Fruit fly (Drosophila melanogaster) whole organism, embryonic: ENCODE data around the gene Cipc.

Experiments used
- Atf-2 ChIP-seq: fragments of 200-800 bp; sonication (Bioruptor generic); optimal IDR thresholded peaks from 2 replicates; lab custom pipeline; 2016; ENCODE audit warnings: missing biosample characterization, missing genetic modification characterization
- Awh ChIP-seq: fragments of 200-800 bp; sonication (Bioruptor generic); IDR thresholded peaks from 2 replicates; pipeline ENCODE4, ENCODE4 v1.3.6; 2022; ENCODE audit warnings: missing biosample characterization, missing genetic modification characterization
- B-H2 ChIP-seq: fragments of 200-800 bp; sonication (Bioruptor generic); optimal IDR thresholded peaks from 2 replicates; lab custom pipeline; 2018; ENCODE audit warnings: missing biosample characterization, mild to moderate bottlenecking, missing genetic modification characterization
- CG10147 ChIP-seq: fragments of 200-800 bp; sonication (Bioruptor generic); optimal IDR thresholded peaks from 2 replicates; lab custom pipeline; 2019; ENCODE audit warnings: missing biosample characterization, mild to moderate bottlenecking, missing genetic modification characterization, moderate library complexity
- CG10274 ChIP-seq: fragments of 200-800 bp; sonication (Bioruptor generic); optimal IDR thresholded peaks from 3 replicates; lab custom pipeline; 2017; ENCODE audit warnings: missing biosample characterization, mild to moderate bottlenecking, missing genetic modification characterization
- CG10321 ChIP-seq: fragments of 200-800 bp; sonication (Bioruptor generic); IDR thresholded peaks from 2 replicates; pipeline ENCODE4 v1.3.6; 2022; ENCODE audit warnings: missing biosample characterization, missing genetic modification characterization
- CG11504 ChIP-seq: fragments of 200-800 bp; sonication (Bioruptor generic); optimal IDR thresholded peaks from 3 replicates; lab custom pipeline; 2019; ENCODE audit warnings: missing biosample characterization, mild to moderate bottlenecking, missing genetic modification characterization, moderate library complexity
- CG14441 ChIP-seq: fragments of 200-800 bp; sonication (Bioruptor generic); IDR thresholded peaks from 2 replicates; pipeline ENCODE4 v1.3.6; 2022; ENCODE audit warnings: missing biosample characterization, missing genetic modification characterization
- CG15479 ChIP-seq: fragments of 200-800 bp; sonication (Bioruptor generic); optimal IDR thresholded peaks from 3 replicates; lab custom pipeline; 2019; ENCODE audit warnings: missing biosample characterization, mild to moderate bottlenecking, missing genetic modification characterization, moderate library complexity
- CG16813 ChIP-seq: fragments of 200-800 bp; sonication (Bioruptor generic); IDR thresholded peaks from 3 replicates; pipeline ENCODE4 v1.3.6; 2022; ENCODE audit warnings: missing biosample characterization, missing genetic modification characterization; ENCODE audit not compliant: partially characterized antibody
- CG17568 ChIP-seq: fragments of 200-800 bp; sonication (Bioruptor generic); optimal IDR thresholded peaks from 2 replicates; lab custom pipeline; 2018; ENCODE audit warnings: missing biosample characterization, mild to moderate bottlenecking, missing genetic modification characterization, moderate library complexity
- CG18011 ChIP-seq: fragments of 200-800 bp; sonication (Bioruptor generic); optimal IDR thresholded peaks from 2 replicates; lab custom pipeline; 2017; ENCODE audit warnings: missing biosample characterization, missing genetic modification characterization, mild to moderate bottlenecking, moderate library complexity, missing genotype
- CG18476 ChIP-seq: fragments of 200-800 bp; sonication (Bioruptor generic); optimal IDR thresholded peaks from 2 replicates; lab custom pipeline; 2016; ENCODE audit warnings: missing biosample characterization, mild to moderate bottlenecking, missing genetic modification characterization
- CG2129 ChIP-seq: fragments of 200-800 bp; sonication (Bioruptor generic); IDR thresholded peaks from 2 replicates; pipeline ENCODE4 v1.3.6; 2022; ENCODE audit warnings: missing biosample characterization, missing genetic modification characterization; ENCODE audit not compliant: partially characterized antibody
- CG2712 ChIP-seq: fragments of 200-800 bp; optimal IDR thresholded peaks from 3 replicates; lab custom pipeline; 2019; ENCODE audit warnings: missing biosample characterization, mild to moderate bottlenecking, missing genetic modification characterization, moderate library complexity
- CG32532 ChIP-seq: fragments of 200-800 bp; sonication (Bioruptor generic); IDR thresholded peaks from 2 replicates; pipeline ENCODE4 v1.3.6; 2022; ENCODE audit warnings: missing biosample characterization, missing genetic modification characterization
- CG34224 ChIP-seq: fragments of 200-800 bp; sonication (Bioruptor generic); IDR thresholded peaks from 3 replicates; pipeline ENCODE4 v1.3.6; 2022; ENCODE audit warnings: missing biosample characterization, missing genetic modification characterization; ENCODE audit not compliant: partially characterized antibody
- CG34422 ChIP-seq: fragments of 200-800 bp; sonication (Bioruptor generic); IDR thresholded peaks from 3 replicates; pipeline ENCODE4 v1.3.6; 2022; ENCODE audit warnings: missing biosample characterization, missing genetic modification characterization
- CG3726 ChIP-seq: fragments of 200-800 bp; sonication (Bioruptor generic); IDR thresholded peaks from 3 replicates; pipeline ENCODE4, ENCODE4 v1.3.6; 2022; ENCODE audit warnings: missing biosample characterization, missing genetic modification characterization
- CG7372 ChIP-seq: fragments of 200-800 bp; sonication (Bioruptor generic); IDR thresholded peaks from 2 replicates; pipeline ENCODE4 v1.3.6; 2022; ENCODE audit warnings: missing biosample characterization, missing genetic modification characterization
- CG9215 ChIP-seq: fragments of 200-800 bp; sonication (Bioruptor generic); IDR thresholded peaks from 2 replicates; pipeline ENCODE4 v1.3.6; 2022; ENCODE audit warnings: missing biosample characterization, missing genetic modification characterization
- CG9727 ChIP-seq: fragments of 200-800 bp; sonication (Bioruptor generic); optimal IDR thresholded peaks from 3 replicates; lab custom pipeline; 2017; ENCODE audit warnings: missing biosample characterization, mild to moderate bottlenecking, missing genetic modification characterization
- CTCF ChIP-seq: fragments of 200-800 bp; sonication (Bioruptor generic); optimal IDR thresholded peaks from 2 replicates; lab custom pipeline; 2017; ENCODE audit warnings: missing biosample characterization, mild to moderate bottlenecking, missing genetic modification characterization, moderate library complexity
- Dip3 ChIP-seq: fragments of 200-800 bp; sonication (Bioruptor generic); optimal IDR thresholded peaks from 3 replicates; lab custom pipeline; 2016; ENCODE audit warnings: missing biosample characterization, missing genetic modification characterization
- Eip74EF ChIP-seq, 2 experiments: fragments of 200-800 bp in 1 of 2; fragments of >200 bp in 1 of 2; sonication (Bioruptor generic) in 1 of 2; optimal IDR thresholded peaks; 2 replicates each; lab custom pipeline; 2017 to 2019; ENCODE audit warnings: missing biosample characterization in 2 of 2, missing genetic modification characterization in 2 of 2, mild to moderate bottlenecking in 1 of 2, moderate library complexity in 1 of 2
- Hmr ChIP-seq: fragments of 200-800 bp; sonication (Bioruptor generic); optimal IDR thresholded peaks from 3 replicates; lab custom pipeline; 2017; ENCODE audit warnings: mild to moderate bottlenecking, missing biosample characterization, missing genetic modification reagents, missing genetic modification characterization
- Hmx ChIP-seq: fragments of 200-800 bp; sonication (Bioruptor generic); optimal IDR thresholded peaks from 2 replicates; lab custom pipeline; 2016; ENCODE audit warnings: missing biosample characterization, missing genetic modification characterization
- Hr39 ChIP-seq: fragments of >200 bp; optimal IDR thresholded peaks from 2 replicates; lab custom pipeline; 2017
- Lhr ChIP-seq: fragments of 200-800 bp; sonication (Bioruptor generic); optimal IDR thresholded peaks from 3 replicates; lab custom pipeline; 2017; ENCODE audit warnings: mild to moderate bottlenecking, missing biosample characterization, missing genetic modification reagents, missing genetic modification characterization
- MESR4 ChIP-seq: fragments of 200-800 bp; sonication (Bioruptor generic); optimal IDR thresholded peaks from 2 replicates; lab custom pipeline; 2018; ENCODE audit warnings: missing biosample characterization, mild to moderate bottlenecking, missing genetic modification characterization, moderate library complexity
- Mad ChIP-seq: fragments of 200-800 bp; sonication (Bioruptor generic); optimal IDR thresholded peaks from 2 replicates; lab custom pipeline; 2016; ENCODE audit warnings: missing biosample characterization, missing genetic modification characterization
- NC2β ChIP-seq: fragments of 200-800 bp; sonication (Bioruptor generic); optimal IDR thresholded peaks from 2 replicates; lab custom pipeline; 2016; ENCODE audit warnings: missing biosample characterization, missing genetic modification characterization
- PHDP ChIP-seq: fragments of 200-800 bp; sonication (Bioruptor generic); optimal IDR thresholded peaks from 3 replicates; lab custom pipeline; 2018; ENCODE audit warnings: missing biosample characterization, mild to moderate bottlenecking, missing genetic modification characterization, moderate library complexity
- Sox100B ChIP-seq: fragments of 200-800 bp; sonication (Bioruptor generic); optimal IDR thresholded peaks from 3 replicates; lab custom pipeline; 2018; ENCODE audit warnings: missing biosample characterization, mild to moderate bottlenecking, missing genetic modification characterization
- Spps ChIP-seq: fragments of 200-800 bp; sonication (Bioruptor generic); optimal IDR thresholded peaks from 2 replicates; lab custom pipeline; 2018; ENCODE audit warnings: missing biosample characterization, mild to moderate bottlenecking, missing genetic modification characterization
- chif ChIP-seq, 2 experiments: fragments of 200-800 bp; sonication (Bioruptor generic); optimal IDR thresholded peaks; 3 replicates each; lab custom pipeline; 2016; ENCODE audit warnings: missing biosample characterization in 2 of 2, missing genetic modification characterization in 2 of 2
- chinmo ChIP-seq: fragments of 200-800 bp; sonication (Bioruptor generic); IDR thresholded peaks from 4 replicates; pipeline ENCODE4 v1.3.6; 2022; ENCODE audit warnings: missing biosample characterization, missing genetic modification characterization; ENCODE audit not compliant: partially characterized antibody
- gce ChIP-seq: fragments of 200-800 bp; sonication (Bioruptor generic); IDR thresholded peaks from 3 replicates; pipeline ENCODE4 v1.3.6; 2022; ENCODE audit warnings: missing biosample characterization, missing genetic modification characterization
- insv ChIP-seq, 2 experiments: fragments of 200-800 bp; sonication (Bioruptor generic); optimal IDR thresholded peaks; 3 replicates each; lab custom pipeline; 2016 to 2018; ENCODE audit warnings: missing biosample characterization in 2 of 2, missing genetic modification characterization in 2 of 2
- jigr1 ChIP-seq: fragments of 200-800 bp; sonication (Bioruptor generic); IDR thresholded peaks from 3 replicates; pipeline ENCODE4 v1.3.6; 2022; ENCODE audit warnings: missing biosample characterization, missing genetic modification characterization
- lilli ChIP-seq: fragments of 200-800 bp; sonication (Bioruptor generic); optimal IDR thresholded peaks from 3 replicates; lab custom pipeline; 2016; ENCODE audit warnings: missing biosample characterization, missing genetic modification characterization
- lmd ChIP-seq: fragments of 200-800 bp; sonication (Bioruptor generic); IDR thresholded peaks from 2 replicates; pipeline ENCODE4 v1.3.6; 2022; ENCODE audit warnings: missing biosample characterization, missing genetic modification characterization
- lov ChIP-seq, 2 experiments: fragments of 200-800 bp in 1 of 2; fragments of >200 bp in 1 of 2; sonication (Bioruptor generic) in 1 of 2; IDR thresholded peaks in 1 of 2; optimal IDR thresholded peaks in 1 of 2; 2 replicates in 1 of 2; 3 replicates in 1 of 2; pipeline versions ENCODE4 v1.3.6 to Lab custom; 2017 to 2022; ENCODE audit warnings: missing biosample characterization in 1 of 2, missing genetic modification characterization in 1 of 2
- org-1 ChIP-seq: fragments of 200-800 bp; sonication (Bioruptor generic); optimal IDR thresholded peaks from 2 replicates; lab custom pipeline; 2017; ENCODE audit warnings: missing biosample characterization, missing genetic modification characterization
- pnt ChIP-seq: fragments of 200-800 bp; sonication (Bioruptor generic); optimal IDR thresholded peaks from 3 replicates; lab custom pipeline; 2016; ENCODE audit warnings: missing biosample characterization, missing genetic modification characterization
- seq ChIP-seq: fragments of 200-800 bp; sonication (Bioruptor generic); IDR thresholded peaks from 2 replicates; pipeline ENCODE4 v1.3.6; 2022; ENCODE audit warnings: missing biosample characterization, missing genetic modification characterization
- sisA ChIP-seq: fragments of 200-800 bp; sonication (Bioruptor generic); IDR thresholded peaks from 2 replicates; pipeline ENCODE4 v1.3.6; 2022; ENCODE audit warnings: missing biosample characterization, missing genetic modification characterization
- vfl ChIP-seq: fragments of 200-800 bp; sonication (Bioruptor generic); optimal IDR thresholded peaks from 2 replicates; lab custom pipeline; 2016; ENCODE audit warnings: missing biosample characterization, missing genetic modification characterization

Cipc gene

DNA sequence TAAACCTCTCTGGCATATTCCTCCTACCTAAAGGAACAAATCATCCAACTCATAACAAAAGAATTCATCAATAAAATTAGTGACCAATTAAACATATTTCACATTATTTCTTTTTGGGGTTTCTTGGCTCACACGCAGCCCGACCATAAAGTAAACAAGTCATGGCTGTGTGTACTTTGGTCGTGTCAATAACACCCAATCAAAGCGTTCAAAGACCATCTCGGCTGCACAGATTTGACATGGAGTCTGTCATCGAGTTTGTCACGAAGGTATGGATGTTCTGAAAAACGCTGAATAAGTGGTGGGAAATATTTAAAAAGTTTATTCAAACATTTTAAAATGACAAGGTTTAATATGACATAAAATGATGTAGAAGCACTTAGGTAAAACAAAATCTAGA is 23.9 kb downstream of the Cipc start (continued):
- TF ChIP-seq lmd (GFP tag; lab: Robert Waterston, UW) (no peak), CG14441 (no peak), Sox100B (GFP tag; lab: Kevin White, UChicago) (peak; percentile 46), Atf-2 (no peak), seq (GFP tag; lab: Robert Waterston, UW) (peak; percentile 79), Dip3 (GFP tag; lab: Kevin White, UChicago) (no peak)

dm6 chr3R:26132854-26133253 is 26.2 kb downstream of the Cipc start, which contains the start of gene CG6142:
CG6142 (plus strand) TSS chr3R:26133154.
- peak in 1 of 2 experiments; percentile 9 for TF ChIP-seq Eip74EF (GFP tag; optimal IDR thresholded peaks at IDR 0.05; lab: Kevin White, UChicago)
- TF ChIP-seq CG11504 (tag; lab: Kevin White, UChicago), result no peak
- 0 out of 3 replicates have a peak, but pooled peaks have one; percentile 21 for TF ChIP-seq CG34422 (GFP tag; lab: Robert Waterston, UW)
- 0 out of 3 replicates have a peak, but pooled peaks have one; percentile 20 for TF ChIP-seq gce
- no peak for TF ChIP-seq CG9215 (GFP tag; lab: Robert Waterston, UW)
- TF ChIP-seq CG3726 (GFP tag; lab: Robert Waterston, UW), result peak; percentile 6; the same call in 1 of the 3 replicates
- TF ChIP-seq chinmo (GFP tag; lab: Robert Waterston, UW), result 0 out of 4 replicates have a peak, but pooled peaks have one; percentile 28
- TF ChIP-seq, all 482 proteins: peak for 5

DNA sequence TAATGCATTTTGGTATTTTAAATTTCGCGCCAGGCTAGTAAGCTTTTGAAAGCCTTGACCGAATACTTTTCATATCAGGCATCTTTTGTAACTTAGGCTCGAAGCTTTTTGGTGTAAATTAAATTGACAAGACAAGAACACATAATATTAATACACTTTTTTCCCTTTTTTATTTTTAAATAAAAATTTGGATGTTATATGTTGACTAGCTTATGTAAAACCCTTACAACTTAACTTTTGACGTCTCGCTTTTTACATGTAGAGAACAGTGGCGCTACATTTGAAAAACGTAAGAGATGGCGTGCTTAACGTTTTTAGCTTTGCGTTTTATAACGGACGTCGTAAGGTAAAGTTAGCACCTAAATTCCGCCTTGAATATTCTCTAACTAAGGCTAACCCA is 30.5 kb downstream of the Cipc start:
- TF ChIP-seq pnt (GFP tag; lab: Kevin White, UChicago) (no peak), CG18011 (peak; percentile 97), org-1 (GFP tag; lab: Kevin White, UChicago) (no peak), CG17568 (GFP tag; lab: Kevin White, UChicago) (no peak), Awh (no peak), CG7372 (GFP tag; lab: Robert Waterston, UW) (no peak), insv (GFP tag; optimal IDR thresholded peaks at IDR 0.05; lab: Kevin White, UChicago) (no peak), Hmr (GFP tag; lab: Kevin White, UChicago) (peak; percentile 27), Hmx (no peak), CG2129 (GFP tag; lab: Robert Waterston, UW) (no peak), B-H2 (GFP tag; lab: Kevin White, UChicago) (no peak), CG10321 (no peak), CG2712 (tag; lab: Kevin White, UChicago) (no peak), PHDP (peak; percentile 20), CG18476 (GFP tag; lab: Kevin White, UChicago) (no peak), vfl (no peak), jigr1 (GFP tag; lab: Robert Waterston, UW) (no peak), CTCF (peak; percentile 97), lilli (GFP tag; lab: Kevin White, UChicago) (no peak), lov (optimal IDR thresholded peaks at IDR 0.05; lab: Kevin White, UChicago) (no peak), lov (GFP tag; IDR thresholded peaks at IDR 0.05; lab: Robert Waterston, UW) (no peak), CG34224 (GFP tag; lab: Robert Waterston, UW) (peak; percentile 30; the same call in 1 of the 3 replicates), CG10274 (GFP tag; lab: Kevin White, UChicago) (no peak), Spps (tag; lab: Kevin White, UChicago) (no peak), Hr39 (lab: Kevin White, UChicago) (no peak), CG15479 (GFP tag; lab: Kevin White, UChicago) (no peak), MESR4 (GFP tag; lab: Kevin White, UChicago) (no peak), CG10147 (GFP tag; lab: Kevin White, UChicago) (peak; percentile 8), sisA (no peak), Lhr (GFP tag; lab: Kevin White, UChicago) (peak; percentile 30), CG32532 (GFP tag; lab: Robert Waterston, UW) (peak; percentile 31; the same call in 1 of the 2 replicates), chif (GFP tag; optimal IDR thresholded peaks at IDR 0.05; lab: Kevin White, UChicago) (no peak), CG9727 (GFP tag; lab: Kevin White, UChicago) (no peak), NC2β (no peak), Mad (GFP tag; lab: Kevin White, UChicago) (no peak), CG16813 (GFP tag; lab: Robert Waterston, UW) (no peak)
